Worm (Caenorhabditis elegans) whole organism, L4 larva: ENCODE data around the gene F45E4.5.

ENCODE experiments used
- F26F4.8 ChIP-seq: fragments of 200-800 bp; sonication (Bioruptor generic); conservative IDR thresholded peaks from 2 replicates; pipeline ENCODE4 v1.3.6; 2022; ENCODE audit warnings: missing genetic modification characterization, missing compliant biosample characterization
- fkh-10 ChIP-seq: fragments of 150-350 bp; optimal IDR thresholded peaks from 2 replicates; lab custom pipeline; 2014; ENCODE audit warnings: missing biosample characterization, missing genetic modification reagents, missing genetic modification characterization
- lin-15B ChIP-seq: fragments of 150-350 bp; sonication (generic microtip); optimal IDR thresholded peaks from 3 replicates; lab custom pipeline; 2014; ENCODE audit warnings: missing biosample characterization, missing genetic modification characterization
- nhr-76 ChIP-seq: fragments of 150-350 bp; optimal IDR thresholded peaks from 2 replicates; lab custom pipeline; 2014; ENCODE audit warnings: missing biosample characterization, missing genetic modification characterization
- ztf-11 ChIP-seq: fragments of 150-350 bp; optimal IDR thresholded peaks from 2 replicates; lab custom pipeline; 2014; ENCODE audit warnings: missing biosample characterization, missing genetic modification characterization

- TF ChIP-seq nhr-76 (tag; lab: Kevin White, UChicago) (no peak), ztf-11 (tag; lab: Kevin White, UChicago) (no peak), F26F4.8 (GFP tag; lab: Robert Waterston, UW) (no peak), lin-15B (tag; lab: Kevin White, UChicago) (no peak), fkh-10 (GFP tag; lab: Kevin White, UChicago) (no peak)
Observed at ce11 chrIV:7641758-7642157, 12.9 kb upstream of the F45E4.5 start, which contains the start of gene nep-16.
